Fruit fly (Drosophila melanogaster) whole organism: ENCODE results near the gene Hsp60B.

Experiments
- CG8478 ChIP-seq: fragments of >200 bp; optimal IDR thresholded peaks from 2 replicates; lab custom pipeline; 2018; ENCODE audit warnings: inconsistent platforms
- pan ChIP-seq: fragments of >200 bp; optimal IDR thresholded peaks from 2 replicates; lab custom pipeline; 2017
- psq ChIP-seq: fragments of >200 bp; optimal IDR thresholded peaks from 2 replicates; lab custom pipeline; 2017

DNA sequence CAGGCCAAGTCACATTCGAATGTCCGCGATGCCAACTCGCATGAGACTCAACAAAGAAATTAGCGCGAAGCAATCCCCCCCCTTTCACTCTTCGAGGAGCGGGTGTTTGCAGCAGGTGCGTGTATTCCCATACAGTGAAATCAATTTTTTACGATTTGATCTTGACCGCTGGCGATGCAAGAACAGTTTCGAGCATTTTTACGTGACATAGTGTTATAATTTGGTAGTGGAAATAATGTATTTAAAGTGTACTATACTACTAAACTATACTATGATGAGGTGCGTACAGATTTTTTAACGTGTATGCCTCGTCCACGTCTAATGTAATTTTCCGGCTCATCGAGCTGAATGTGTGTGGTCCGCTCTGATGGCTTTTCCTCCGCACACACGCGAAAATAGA is 15.9 kb upstream of the Hsp60B start:
- TF ChIP-seq CG8478 (lab: Kevin White, UChicago) = no peak
- no peak for TF ChIP-seq pan (lab: Kevin White, UChicago)
- TF ChIP-seq psq (lab: Kevin White, UChicago) = no peak
